Worm (Caenorhabditis elegans): ENCODE measurements around the gene tag-293.

- no peak for TF ChIP-seq ZK546.5 (tag; optimal IDR thresholded peaks at IDR 0.05)
- TF ChIP-seq R02D3.7 (tag; optimal IDR thresholded peaks at IDR 0.05): no peak
- no peak for TF ChIP-seq nhr-25 (tag; optimal IDR thresholded peaks at IDR 0.05)
- TF ChIP-seq ama-1 (optimal IDR thresholded peaks at IDR 0.05): no peak
- no peak for TF ChIP-seq elt-1 (tag; optimal IDR thresholded peaks at IDR 0.05)
- TF ChIP-seq elt-3 (tag; optimal IDR thresholded peaks at IDR 0.05): no peak
Measured at ce11 chrV:7341942-7342341, 13.4 kb downstream of the tag-293 start, which contains the start of the genes nhr-263 and nhr-148.
